Worm (Caenorhabditis elegans) whole organism, L3 larva: Measurements from ENCODE around the gene C44B12.9.

ENCODE experiments used
- ama-1 ChIP-seq: fragments of 150-350 bp; optimal IDR thresholded peaks from 2 replicates; lab custom pipeline; 2018
- ceh-16 ChIP-seq: sonication (generic microtip); optimal IDR thresholded peaks from 2 replicates; lab custom pipeline; 2017; ENCODE audit warnings: missing biosample characterization, missing genetic modification characterization
- ceh-82 ChIP-seq: fragments of 150-350 bp; optimal IDR thresholded peaks from 2 replicates; lab custom pipeline; 2014; ENCODE audit warnings: missing biosample characterization, missing genetic modification characterization
- ceh-9 ChIP-seq: sonication (generic microtip); optimal IDR thresholded peaks from 2 replicates; lab custom pipeline; 2018; ENCODE audit warnings: missing biosample characterization, missing genetic modification characterization
- egl-27 ChIP-seq: sonication (generic microtip); optimal IDR thresholded peaks from 4 replicates; lab custom pipeline; 2017; ENCODE audit warnings: missing biosample characterization, missing genetic modification reagents, missing genetic modification characterization
- egl-5 ChIP-seq: fragments of 150-350 bp; optimal IDR thresholded peaks from 2 replicates; lab custom pipeline; 2017; ENCODE audit warnings: missing biosample characterization, missing genetic modification reagents, missing genetic modification characterization, inconsistent platforms
- elt-2 ChIP-seq: sonication (generic microtip); optimal IDR thresholded peaks from 2 replicates; lab custom pipeline; 2016; ENCODE audit warnings: missing genetic modification reagents, mild to moderate bottlenecking, missing genetic modification characterization, missing compliant biosample characterization
- elt-3 ChIP-seq, 3 experiments: fragments of 150-350 bp in 1 of 3; sonication (generic microtip) in 2 of 3; optimal IDR thresholded peaks; 2 replicates in 2 of 3; 4 replicates in 1 of 3; lab custom pipeline; 2014 to 2017; ENCODE audit warnings: missing biosample characterization in 3 of 3, missing genetic modification characterization in 3 of 3
- eor-1 ChIP-seq, 2 experiments: fragments of 150-350 bp; optimal IDR thresholded peaks; 2 replicates each; lab custom pipeline; 2014 to 2018; ENCODE audit warnings: missing biosample characterization in 2 of 2, missing genetic modification characterization in 2 of 2
- fkh-2 ChIP-seq: fragments of 150-350 bp; optimal IDR thresholded peaks from 2 replicates; lab custom pipeline; 2014; ENCODE audit warnings: missing biosample characterization, missing genetic modification reagents, missing genetic modification characterization
- fos-1 ChIP-seq: fragments of 150-350 bp; optimal IDR thresholded peaks from 2 replicates; lab custom pipeline; 2014; ENCODE audit warnings: missing biosample characterization, missing genetic modification characterization
- hmg-11 ChIP-seq: sonication (generic microtip); optimal IDR thresholded peaks from 2 replicates; lab custom pipeline; 2016; ENCODE audit warnings: missing genetic modification characterization, missing compliant biosample characterization
- jun-1 ChIP-seq: fragments of 150-350 bp; optimal IDR thresholded peaks from 2 replicates; lab custom pipeline; 2014; ENCODE audit warnings: missing biosample characterization, missing genetic modification reagents, missing genetic modification characterization
- lin-15B ChIP-seq: fragments of 150-350 bp; optimal IDR thresholded peaks from 2 replicates; lab custom pipeline; 2014; ENCODE audit warnings: missing biosample characterization, missing genetic modification characterization
- lin-39 ChIP-seq: fragments of 150-350 bp; optimal IDR thresholded peaks from 2 replicates; lab custom pipeline; 2018; ENCODE audit warnings: missing biosample characterization, missing genetic modification reagents, missing genetic modification characterization
- lsy-12 ChIP-seq: sonication (generic microtip); optimal IDR thresholded peaks from 2 replicates; lab custom pipeline; 2016; ENCODE audit warnings: mild to moderate bottlenecking, missing genetic modification characterization, missing compliant biosample characterization
- nfya-1 ChIP-seq: sonication (generic microtip); optimal IDR thresholded peaks from 2 replicates; lab custom pipeline; 2017; ENCODE audit warnings: missing genetic modification characterization, mild to moderate bottlenecking, missing compliant biosample characterization, antibody characterized with exemption, moderate library complexity; ENCODE audit not compliant: insufficient read depth
- nhr-11 ChIP-seq: fragments of 150-350 bp; optimal IDR thresholded peaks from 2 replicates; lab custom pipeline; 2014; ENCODE audit warnings: missing biosample characterization, missing genetic modification characterization
- nhr-12 ChIP-seq: fragments of 150-350 bp; optimal IDR thresholded peaks from 2 replicates; lab custom pipeline; 2014; ENCODE audit warnings: missing biosample characterization, missing genetic modification characterization
- nhr-237 ChIP-seq: fragments of 150-350 bp; optimal IDR thresholded peaks from 2 replicates; lab custom pipeline; 2014; ENCODE audit warnings: missing biosample characterization, missing genetic modification characterization
- nhr-28 ChIP-seq: fragments of 150-350 bp; optimal IDR thresholded peaks from 2 replicates; lab custom pipeline; 2014; ENCODE audit warnings: missing biosample characterization, missing genetic modification characterization
- nhr-67 ChIP-seq: fragments of 150-350 bp; optimal IDR thresholded peaks from 2 replicates; lab custom pipeline; 2014; ENCODE audit warnings: missing biosample characterization, missing genetic modification characterization
- nhr-76 ChIP-seq: fragments of 150-350 bp; sonication (generic microtip); optimal IDR thresholded peaks from 5 replicates; lab custom pipeline; 2014; ENCODE audit warnings: missing biosample characterization, missing genetic modification characterization
- nhr-77 ChIP-seq: fragments of 150-350 bp; optimal IDR thresholded peaks from 2 replicates; lab custom pipeline; 2014; ENCODE audit warnings: missing biosample characterization, missing genetic modification characterization
- pha-4 ChIP-seq: fragments of 150-350 bp; optimal IDR thresholded peaks from 2 replicates; lab custom pipeline; 2014; ENCODE audit warnings: missing biosample characterization, missing genetic modification reagents, missing genetic modification characterization
- sea-2 ChIP-seq: fragments of 150-350 bp; sonication (generic microtip); optimal IDR thresholded peaks from 4 replicates; lab custom pipeline; 2014; ENCODE audit warnings: missing biosample characterization, missing genetic modification reagents, missing genetic modification characterization
- skn-1 ChIP-seq: fragments of 150-350 bp; optimal IDR thresholded peaks from 2 replicates; lab custom pipeline; 2014; ENCODE audit warnings: missing biosample characterization, missing genetic modification characterization
- snpc-4 ChIP-seq: fragments of 150-350 bp; optimal IDR thresholded peaks from 2 replicates; lab custom pipeline; 2014; ENCODE audit warnings: missing biosample characterization, missing genetic modification characterization
- tbx-2 ChIP-seq: sonication (generic microtip); optimal IDR thresholded peaks from 2 replicates; lab custom pipeline; 2016; ENCODE audit warnings: mild to moderate bottlenecking, missing genetic modification characterization, missing compliant biosample characterization
- unc-62 ChIP-seq: fragments of 150-350 bp; sonication (generic microtip); optimal IDR thresholded peaks from 4 replicates; lab custom pipeline; 2014; ENCODE audit warnings: missing biosample characterization, missing genetic modification reagents, missing genetic modification characterization
- zag-1 ChIP-seq: fragments of 150-350 bp; optimal IDR thresholded peaks from 2 replicates; lab custom pipeline; 2014; ENCODE audit warnings: missing biosample characterization, missing genetic modification characterization
- ztf-11 ChIP-seq: fragments of 150-350 bp; optimal IDR thresholded peaks from 2 replicates; lab custom pipeline; 2014; ENCODE audit warnings: missing biosample characterization, missing genetic modification characterization

C44B12.9 gene

ce11 chrIV:1070383-1070782, 34.0 kb downstream of the C44B12.9 start (continued):
- peak; percentile 73 for TF ChIP-seq ceh-82

ce11 chrIV:1068730-1069244, 35.6 kb downstream of the C44B12.9 start:
- TF ChIP-seq pha-4 (tag; lab: Kevin White, UChicago) (peak; percentile 17), lin-39 (tag; lab: Kevin White, UChicago) (peak; percentile 35), ceh-82 (no peak)
- TF ChIP-seq, all 47 proteins: peak for 2

- TF ChIP-seq pha-4 (tag; lab: Kevin White, UChicago) (peak; percentile 1), lin-15B (tag; lab: Kevin White, UChicago) (peak; percentile 8), nhr-11 (tag; lab: Kevin White, UChicago) (peak; percentile 11), hmg-11 (tag; lab: Kevin White, UChicago) (peak; percentile 33), eor-1 (tag; optimal IDR thresholded peaks at IDR 0.05; lab: Kevin White, UChicago) (no peak), lin-39 (tag; lab: Kevin White, UChicago) (peak; percentile 70), jun-1 (peak; percentile 21), elt-2 (tag; lab: Kevin White, UChicago) (peak; percentile 31), nhr-237 (no peak), egl-5 (peak; percentile 57), nfya-1 (tag; lab: Kevin White, UChicago) (peak; percentile 74), ama-1 (lab: Kevin White, UChicago) (no peak), ceh-82 (no peak), tbx-2 (tag; lab: Kevin White, UChicago) (peak; percentile 19), lsy-12 (tag; lab: Kevin White, UChicago) (peak; percentile 47), skn-1 (tag; lab: Kevin White, UChicago) (peak; percentile 1)
- TF ChIP-seq, all 47 proteins: peak for 12
Observed at ce11 chrIV:1067430-1067829, 37.0 kb downstream of the C44B12.9 start, which contains the start of gene znf-782. TSS of gene znf-782 (minus strand) at chrIV:1067525.

ce11 chrIV:1065569-1065968, 38.8 kb downstream of the C44B12.9 start:
- TF ChIP-seq fkh-2 = no peak
- no peak for TF ChIP-seq ztf-11
- no peak for TF ChIP-seq nfya-1 (tag; lab: Kevin White, UChicago)
- TF ChIP-seq pha-4 (tag; lab: Kevin White, UChicago) = peak; percentile 38
- no peak for TF ChIP-seq nhr-12 (tag; lab: Kevin White, UChicago)
- no peak for TF ChIP-seq lsy-12 (tag; lab: Kevin White, UChicago)
- peak; percentile 22 for TF ChIP-seq fos-1 (tag; lab: Kevin White, UChicago)
- TF ChIP-seq elt-3 (tag; optimal IDR thresholded peaks at IDR 0.05; lab: Kevin White, UChicago) = no peak
- TF ChIP-seq unc-62 = no peak
- TF ChIP-seq sea-2 = no peak
- TF ChIP-seq nhr-67 (tag; lab: Kevin White, UChicago) = no peak
- TF ChIP-seq egl-27 (tag; lab: Kevin White, UChicago) = no peak
- TF ChIP-seq snpc-4 (tag; lab: Kevin White, UChicago) = no peak
- TF ChIP-seq ceh-82 = no peak
- TF ChIP-seq jun-1 = no peak
- no peak for TF ChIP-seq nhr-11 (tag; lab: Kevin White, UChicago)
- no peak for TF ChIP-seq zag-1 (tag; lab: Kevin White, UChicago)
- no peak for TF ChIP-seq hmg-11 (tag; lab: Kevin White, UChicago)
- peak; percentile 3 for TF ChIP-seq lin-39 (tag; lab: Kevin White, UChicago)
- TF ChIP-seq, all 47 proteins: peak for 3

- peak; percentile 51 for TF ChIP-seq snpc-4 (tag; lab: Kevin White, UChicago)
- TF ChIP-seq unc-62 = no peak
- peak; percentile 40 for TF ChIP-seq hmg-11 (tag; lab: Kevin White, UChicago)
- no peak for TF ChIP-seq nhr-12 (tag; lab: Kevin White, UChicago)
- TF ChIP-seq ceh-9 = no peak
- peak; percentile 48 for TF ChIP-seq lin-39 (tag; lab: Kevin White, UChicago)
- no peak for TF ChIP-seq elt-2 (tag; lab: Kevin White, UChicago)
- peak; percentile 59 for TF ChIP-seq pha-4 (tag; lab: Kevin White, UChicago)
- TF ChIP-seq egl-27 (tag; lab: Kevin White, UChicago) = no peak
- no peak for TF ChIP-seq nhr-77 (tag; lab: Kevin White, UChicago)
- no peak for TF ChIP-seq nhr-28 (tag; lab: Kevin White, UChicago)
- no peak for TF ChIP-seq eor-1 (tag; optimal IDR thresholded peaks at IDR 0.05; lab: Kevin White, UChicago)
- no peak for TF ChIP-seq nhr-76 (tag; lab: Kevin White, UChicago)
- no peak for TF ChIP-seq fos-1 (tag; lab: Kevin White, UChicago)
- TF ChIP-seq ceh-16 = no peak
- peak; percentile 12 for TF ChIP-seq ama-1 (lab: Kevin White, UChicago)
Observed at ce11 chrIV:1064289-1064848, 40.0 kb downstream of the C44B12.9 start.
